Worm (Caenorhabditis elegans): ENCODE data around the gene srd-21.

Gene srd-21

DNA sequence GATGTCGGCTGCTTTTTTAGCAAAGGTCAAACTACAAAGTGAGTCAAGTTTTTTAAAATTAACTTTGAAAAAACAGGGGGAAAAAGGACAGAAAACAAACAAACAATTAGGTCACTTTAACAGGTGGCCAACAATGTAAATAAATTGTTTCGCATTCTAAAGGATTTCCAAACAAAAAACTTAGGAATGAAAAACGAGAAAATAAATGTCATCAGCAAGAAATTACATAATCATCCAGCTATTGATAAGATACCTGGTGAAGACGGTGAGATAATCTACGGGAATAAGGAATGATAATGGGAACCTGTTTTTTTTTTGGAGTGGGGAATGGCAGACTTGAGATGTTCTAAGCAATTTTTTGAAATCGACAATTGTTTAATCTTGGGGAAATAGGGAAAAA is 33.6 kb upstream of the srd-21 start:
- no peak for TF ChIP-seq lin-35 (GFP tag; optimal IDR thresholded peaks at IDR 0.05)
- TF ChIP-seq ceh-8 (GFP tag; optimal IDR thresholded peaks at IDR 0.05) = no peak
- TF ChIP-seq elt-3 (tag; optimal IDR thresholded peaks at IDR 0.05) = peak in 1 of 6 experiments; percentile 19
- no peak for TF ChIP-seq Y116A8C.19 (tag; optimal IDR thresholded peaks at IDR 0.05; ENCODE audit: borderline replicate concordance)

ce11 chrV:16598437-16598836 is 31.3 kb upstream of the srd-21 start:
- TF ChIP-seq ztf-11 (tag; optimal IDR thresholded peaks at IDR 0.05) = no peak
- no peak for TF ChIP-seq zag-1 (tag; optimal IDR thresholded peaks at IDR 0.05)
- no peak for TF ChIP-seq mef-2 (tag; optimal IDR thresholded peaks at IDR 0.05)
- no peak for TF ChIP-seq Y116A8C.19 (tag; optimal IDR thresholded peaks at IDR 0.05; ENCODE audit: borderline replicate concordance)
- TF ChIP-seq ceh-90 (tag; optimal IDR thresholded peaks at IDR 0.05) = no peak
- TF ChIP-seq dpl-1 (GFP tag; optimal IDR thresholded peaks at IDR 0.05) = no peak
- TF ChIP-seq egl-13 (tag; optimal IDR thresholded peaks at IDR 0.05) = no peak
- TF ChIP-seq pag-3 (tag; optimal IDR thresholded peaks at IDR 0.05; ENCODE audit: borderline replicate concordance, insufficient read depth) = no peak
- TF ChIP-seq hlh-17 (GFP tag; optimal IDR thresholded peaks at IDR 0.05; ENCODE audit: borderline replicate concordance) = no peak
- no peak for TF ChIP-seq aha-1 (tag; optimal IDR thresholded peaks at IDR 0.05)
- TF ChIP-seq snu-23 (GFP tag; optimal IDR thresholded peaks at IDR 0.05) = peak; percentile 27
- TF ChIP-seq sptf-1 (tag; optimal IDR thresholded peaks at IDR 0.05) = no peak
- no peak for TF ChIP-seq lin-15B (tag; optimal IDR thresholded peaks at IDR 0.05)
- no peak for TF ChIP-seq ceh-88 (GFP tag; IDR thresholded peaks at IDR 0.05)
- no peak for TF ChIP-seq mab-9 (GFP tag; IDR thresholded peaks at IDR 0.05)
- no peak for TF ChIP-seq nhr-84 (tag; optimal IDR thresholded peaks at IDR 0.05)
- no peak for TF ChIP-seq xbp-1 (tag; optimal IDR thresholded peaks at IDR 0.05)
- TF ChIP-seq nhr-20 (tag; optimal IDR thresholded peaks at IDR 0.05) = no peak
- no peak for TF ChIP-seq lir-3 (tag; optimal IDR thresholded peaks at IDR 0.05; ENCODE audit: poor library complexity)
- TF ChIP-seq fkh-10 (GFP tag; optimal IDR thresholded peaks at IDR 0.05) = no peak
- TF ChIP-seq unc-30 (tag; optimal IDR thresholded peaks at IDR 0.05) = no peak
- no peak for TF ChIP-seq hpl-2 (GFP tag; optimal IDR thresholded peaks at IDR 0.05)
- TF ChIP-seq nhr-47 (tag; optimal IDR thresholded peaks at IDR 0.05) = no peak
- no peak for TF ChIP-seq swsn-7 (tag; optimal IDR thresholded peaks at IDR 0.05)
- no peak for TF ChIP-seq grh-1 (GFP tag; IDR thresholded peaks at IDR 0.05)
- no peak for TF ChIP-seq efl-1 (optimal IDR thresholded peaks at IDR 0.05)
- no peak for TF ChIP-seq efl-1 (GFP tag; optimal IDR thresholded peaks at IDR 0.05 in 1 of 2)
- TF ChIP-seq C16A3.4 (tag; optimal IDR thresholded peaks at IDR 0.05) = no peak
- TF ChIP-seq tlp-1 (tag; optimal IDR thresholded peaks at IDR 0.05) = no peak
- TF ChIP-seq irx-1 (tag; optimal IDR thresholded peaks at IDR 0.05) = no peak
- peak; percentile 84 for TF ChIP-seq dsc-1 (tag; optimal IDR thresholded peaks at IDR 0.05)
- no peak for TF ChIP-seq C04F5.9 (tag; optimal IDR thresholded peaks at IDR 0.05)
- no peak for TF ChIP-seq nhr-11 (tag; optimal IDR thresholded peaks at IDR 0.05)
- no peak for TF ChIP-seq jun-1 (tag; optimal IDR thresholded peaks at IDR 0.05)
- no peak for TF ChIP-seq tbx-2 (tag; optimal IDR thresholded peaks at IDR 0.05)
- peak in 1 of 2 experiments; percentile 54 for TF ChIP-seq mdl-1 (tag; optimal IDR thresholded peaks at IDR 0.05)
- TF ChIP-seq isw-1 (GFP tag; IDR thresholded peaks at IDR 0.05) = no peak
- no peak for TF ChIP-seq fos-1 (tag; optimal IDR thresholded peaks at IDR 0.05)
- TF ChIP-seq nhr-19 (GFP tag; conservative IDR thresholded peaks at IDR 0.05) = peak; percentile 66
- TF ChIP-seq F16B12.6 (tag; optimal IDR thresholded peaks at IDR 0.05) = no peak
- TF ChIP-seq unc-130 (tag; optimal IDR thresholded peaks at IDR 0.05) = no peak
- no peak for TF ChIP-seq zip-4 (GFP tag; optimal IDR thresholded peaks at IDR 0.05)
- no peak for TF ChIP-seq nhr-85 (tag)
- no peak for TF ChIP-seq unc-62 (GFP tag; optimal IDR thresholded peaks at IDR 0.05)
- TF ChIP-seq nhr-77 (tag; optimal IDR thresholded peaks at IDR 0.05) = no peak
- no peak for TF ChIP-seq ama-1 (optimal IDR thresholded peaks at IDR 0.05)
- no peak for TF ChIP-seq blmp-1 (tag; optimal IDR thresholded peaks at IDR 0.05)
- no peak for TF ChIP-seq unc-86 (tag; optimal IDR thresholded peaks at IDR 0.05)
- TF ChIP-seq nhr-12 (tag; optimal IDR thresholded peaks at IDR 0.05) = no peak
- no peak for TF ChIP-seq elt-2 (tag; optimal IDR thresholded peaks at IDR 0.05)

Data from whole organism, L1 larva.